Fruit fly (Drosophila melanogaster): ENCODE results near the gene CG18418.

The CG18418 gene

DNA sequence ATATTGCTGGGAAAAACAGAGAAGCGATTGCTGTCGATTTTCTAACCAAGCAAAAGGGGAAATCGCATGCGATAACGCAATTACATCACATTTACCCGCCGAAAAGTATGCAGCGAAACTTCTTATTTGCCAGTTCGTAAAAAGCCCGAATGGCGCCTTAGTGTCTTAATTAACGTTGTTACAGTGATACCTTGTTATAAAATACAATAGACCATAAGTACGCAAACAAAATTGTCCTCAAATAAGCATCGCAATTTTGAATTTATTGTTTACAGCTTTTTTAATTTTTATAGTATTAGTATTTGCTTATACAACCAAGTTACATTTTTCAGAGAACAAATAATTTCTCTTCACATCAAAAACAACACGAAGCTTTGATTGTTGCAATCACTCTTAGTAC is 828 bp upstream of the CG18418 start (continued):
- no peak for TF ChIP-seq Dip2 (GFP tag; IDR thresholded peaks at IDR 0.05)
- TF ChIP-seq CG11695 (GFP tag; IDR thresholded peaks at IDR 0.05): 0 out of 3 replicates have a peak, but pooled peaks have one; percentile 28
- no peak for TF ChIP-seq gfzf (GFP tag; optimal IDR thresholded peaks at IDR 0.05)
- TF ChIP-seq nerfin-1 (tag; optimal IDR thresholded peaks at IDR 0.05): no peak
- no peak for TF ChIP-seq CG13624 (GFP tag; optimal IDR thresholded peaks at IDR 0.05)
- no peak for TF ChIP-seq CG11723 (GFP tag; optimal IDR thresholded peaks at IDR 0.05)
- TF ChIP-seq az2 (GFP tag; optimal IDR thresholded peaks at IDR 0.05): peak; percentile 32
- TF ChIP-seq MESR4 (GFP tag; optimal IDR thresholded peaks at IDR 0.05): no peak
- peak; percentile 64 for TF ChIP-seq slbo (GFP tag; IDR thresholded peaks at IDR 0.05)
- TF ChIP-seq zfh1 (GFP tag; IDR thresholded peaks at IDR 0.05): peak; percentile 59; the same call in 2 of the 3 replicates
- TF ChIP-seq dmrt11E (tag; optimal IDR thresholded peaks at IDR 0.05): no peak
- TF ChIP-seq CG18476 (GFP tag; optimal IDR thresholded peaks at IDR 0.05): no peak
- no peak for TF ChIP-seq inv (GFP tag; IDR thresholded peaks at IDR 0.05; ENCODE audit: partially characterized antibody)
- TF ChIP-seq ftz-f1 (GFP tag; optimal IDR thresholded peaks at IDR 0.05): no peak
- no peak for TF ChIP-seq CG7745 (tag; optimal IDR thresholded peaks at IDR 0.05)
- no peak for TF ChIP-seq tap (tag; optimal IDR thresholded peaks at IDR 0.05)
- no peak for TF ChIP-seq Atf6 (GFP tag; IDR thresholded peaks at IDR 0.05)
- TF ChIP-seq seq (GFP tag; IDR thresholded peaks at IDR 0.05): peak; percentile 50
- TF ChIP-seq klu (GFP tag; IDR thresholded peaks at IDR 0.05): no peak
- TF ChIP-seq Sry-β (GFP tag; optimal IDR thresholded peaks at IDR 0.05): no peak
- TF ChIP-seq Lpt (GFP tag; optimal IDR thresholded peaks at IDR 0.05): no peak
- no peak for TF ChIP-seq ato (GFP tag; IDR thresholded peaks at IDR 0.05; ENCODE audit: partially characterized antibody)
- no peak for TF ChIP-seq wdn (GFP tag; IDR thresholded peaks at IDR 0.05)
- TF ChIP-seq dm (GFP tag; optimal IDR thresholded peaks at IDR 0.05): no peak
- TF ChIP-seq ssp (GFP tag; IDR thresholded peaks at IDR 0.05): no peak
- peak; percentile 56 for TF ChIP-seq row (GFP tag; IDR thresholded peaks at IDR 0.05)
- TF ChIP-seq Aef1 (GFP tag; IDR thresholded peaks at IDR 0.05): peak; percentile 51; the same call in 2 of the 3 replicates
- peak; percentile 23 for TF ChIP-seq phol (tag; optimal IDR thresholded peaks at IDR 0.05)
- no peak for TF ChIP-seq ro (GFP tag; IDR thresholded peaks at IDR 0.05)
- no peak; the same call in 1 of the 2 replicates for TF ChIP-seq Ada2b (GFP tag; IDR thresholded peaks at IDR 0.05)
- TF ChIP-seq Dp (GFP tag; optimal IDR thresholded peaks at IDR 0.05): no peak
- no peak for TF ChIP-seq HHEX (GFP tag; optimal IDR thresholded peaks at IDR 0.05)
- no peak for TF ChIP-seq Gsc (GFP tag; IDR thresholded peaks at IDR 0.05)
- peak; percentile 32 for TF ChIP-seq CG12391 (tag; optimal IDR thresholded peaks at IDR 0.05)
- no peak for TF ChIP-seq CG13775 (GFP tag; optimal IDR thresholded peaks at IDR 0.05)
- peak; percentile 73; the same call in 1 of the 3 replicates for TF ChIP-seq CG2199 (GFP tag; IDR thresholded peaks at IDR 0.05)
- TF ChIP-seq prd (optimal IDR thresholded peaks at IDR 0.05): no peak
- peak; percentile 42; the same call in 1 of the 3 replicates for TF ChIP-seq prd (GFP tag; IDR thresholded peaks at IDR 0.05)
- TF ChIP-seq CG15514 (GFP tag; optimal IDR thresholded peaks at IDR 0.05): no peak
- no peak for TF ChIP-seq BtbVII (GFP tag; optimal IDR thresholded peaks at IDR 0.05)
- no peak for TF ChIP-seq CG6272 (GFP tag; IDR thresholded peaks at IDR 0.05)
- TF ChIP-seq disco-r (GFP tag; optimal IDR thresholded peaks at IDR 0.05): no peak
- no peak for TF ChIP-seq Jarid2 (GFP tag; optimal IDR thresholded peaks at IDR 0.05)
- TF ChIP-seq ttk (GFP tag; IDR thresholded peaks at IDR 0.05): no peak
- no peak for TF ChIP-seq chinmo (GFP tag; IDR thresholded peaks at IDR 0.05; ENCODE audit: partially characterized antibody)
- TF ChIP-seq Eip74EF (GFP tag; optimal IDR thresholded peaks at IDR 0.05): no peak
- TF ChIP-seq MTF-1 (GFP tag; optimal IDR thresholded peaks at IDR 0.05; ENCODE audit: borderline replicate concordance): no peak
- peak; percentile 65 for TF ChIP-seq ci (GFP tag; IDR thresholded peaks at IDR 0.05)
- TF ChIP-seq tx (GFP tag; optimal IDR thresholded peaks at IDR 0.05): no peak
- TF ChIP-seq CG17359 (tag; optimal IDR thresholded peaks at IDR 0.05): peak; percentile 15
- TF ChIP-seq stwl (tag; optimal IDR thresholded peaks at IDR 0.05): peak; percentile 52
